Fruit fly (Drosophila melanogaster): ENCODE results near the gene Taf6.

The Taf6 gene

dm6 chr3L:19590422-19590821 is 8.5 kb upstream of the Taf6 start, which contains the start of gene CG14100:
CG14100 (minus strand) TSS chr3L:19590524.
- TF ChIP-seq svp (GFP tag) (peak; percentile 100), CG31627 (GFP tag; optimal IDR thresholded peaks at IDR 0.05) (peak; percentile 100), CG1621 (tag; optimal IDR thresholded peaks at IDR 0.05) (peak; percentile 100), esn (GFP tag; optimal IDR thresholded peaks at IDR 0.05) (peak; percentile 100), lz (GFP tag; optimal IDR thresholded peaks at IDR 0.05) (peak; percentile 100), CG8119 (GFP tag; IDR thresholded peaks at IDR 0.05) (peak; percentile 100), acj6 (GFP tag; optimal IDR thresholded peaks at IDR 0.05) (peak; percentile 100), CG9139 (GFP tag; optimal IDR thresholded peaks at IDR 0.05) (peak; percentile 100), CG6792 (GFP tag; optimal IDR thresholded peaks at IDR 0.05) (peak; percentile 100), Sox15 (GFP tag; optimal IDR thresholded peaks at IDR 0.05) (peak; percentile 100), salr (GFP tag; optimal IDR thresholded peaks at IDR 0.05) (peak; percentile 100), CG8632 (GFP tag; optimal IDR thresholded peaks at IDR 0.05) (peak; percentile 100), vri (GFP tag; optimal IDR thresholded peaks at IDR 0.05) (peak; percentile 100), pdm3 (GFP tag; optimal IDR thresholded peaks at IDR 0.05) (peak; percentile 100), CG8319 (GFP tag; optimal IDR thresholded peaks at IDR 0.05) (peak; percentile 100), ss (GFP tag; optimal IDR thresholded peaks at IDR 0.05) (peak; percentile 100), CG11294 (GFP tag; IDR thresholded peaks at IDR 0.05) (peak; percentile 100), spab (GFP tag; optimal IDR thresholded peaks at IDR 0.05) (peak; percentile 100), Sox14 (GFP tag; optimal IDR thresholded peaks at IDR 0.05) (peak; percentile 100), achi (GFP tag; optimal IDR thresholded peaks at IDR 0.05) (peak; percentile 100), CG32006 (GFP tag; optimal IDR thresholded peaks at IDR 0.05) (peak; percentile 100), CG7368 (GFP tag; optimal IDR thresholded peaks at IDR 0.05) (peak; percentile 100), CG10669 (GFP tag; optimal IDR thresholded peaks at IDR 0.05) (peak; percentile 100), Smox (GFP tag; optimal IDR thresholded peaks at IDR 0.05) (peak; percentile 100), CG16779 (tag; optimal IDR thresholded peaks at IDR 0.05) (peak; percentile 99), Sox102F (GFP tag; optimal IDR thresholded peaks at IDR 0.05) (peak; percentile 100), Gug (GFP tag; IDR thresholded peaks at IDR 0.05) (peak; percentile 100), Hr38 (GFP tag; optimal IDR thresholded peaks at IDR 0.05) (peak; percentile 100), eg (GFP tag; IDR thresholded peaks at IDR 0.05) (peak; percentile 100), CG11762 (GFP tag; optimal IDR thresholded peaks at IDR 0.05; ENCODE audit: insufficient read depth) (peak; percentile 100), CG3032 (tag; optimal IDR thresholded peaks at IDR 0.05) (peak; percentile 100), Lpt (GFP tag; optimal IDR thresholded peaks at IDR 0.05) (peak; percentile 100), cyc (GFP tag; optimal IDR thresholded peaks at IDR 0.05) (peak; percentile 100), net (GFP tag; optimal IDR thresholded peaks at IDR 0.05) (peak; percentile 100), CG3919 (GFP tag; optimal IDR thresholded peaks at IDR 0.05) (peak; percentile 100), fd59A (GFP tag; optimal IDR thresholded peaks at IDR 0.05) (peak; percentile 100), fkh (GFP tag; optimal IDR thresholded peaks at IDR 0.05) (peak; percentile 100), CG10631 (GFP tag; optimal IDR thresholded peaks at IDR 0.05) (peak; percentile 100), OdsH (GFP tag; optimal IDR thresholded peaks at IDR 0.05) (peak; percentile 100), CG6163 (GFP tag; IDR thresholded peaks at IDR 0.05) (peak; percentile 100), Eip93F (GFP tag; optimal IDR thresholded peaks at IDR 0.05) (peak; percentile 100), Met (GFP tag; optimal IDR thresholded peaks at IDR 0.05) (peak; percentile 100), dsx (GFP tag; optimal IDR thresholded peaks at IDR 0.05; ENCODE audit: poor library complexity, severe bottlenecking) (peak; percentile 99), Hr4 (GFP tag; optimal IDR thresholded peaks at IDR 0.05) (peak; percentile 100), CG11902 (GFP tag; optimal IDR thresholded peaks at IDR 0.05) (peak; percentile 100), Hr39 (GFP tag; optimal IDR thresholded peaks at IDR 0.05) (peak; percentile 100), dac (GFP tag; optimal IDR thresholded peaks at IDR 0.05) (peak; percentile 100), CG4318 (GFP tag; optimal IDR thresholded peaks at IDR 0.05) (peak; percentile 100), CG34406 (GFP tag; optimal IDR thresholded peaks at IDR 0.05) (peak; percentile 100), topi (GFP tag; optimal IDR thresholded peaks at IDR 0.05) (peak; percentile 100), CG6854 (GFP tag; optimal IDR thresholded peaks at IDR 0.05) (peak; percentile 100), Ets96B (tag; optimal IDR thresholded peaks at IDR 0.05) (peak; percentile 100)
